Fruit fly (Drosophila melanogaster) whole organism, larva: ENCODE data around the gene CG31800.

Experiments used
- noc ChIP-seq: fragments of 200-800 bp; sonication (Bioruptor generic); optimal IDR thresholded peaks from 3 replicates; lab custom pipeline; 2019; ENCODE audit warnings: missing biosample characterization, mild to moderate bottlenecking, missing genetic modification characterization, moderate library complexity

CG31800 gene

DNA sequence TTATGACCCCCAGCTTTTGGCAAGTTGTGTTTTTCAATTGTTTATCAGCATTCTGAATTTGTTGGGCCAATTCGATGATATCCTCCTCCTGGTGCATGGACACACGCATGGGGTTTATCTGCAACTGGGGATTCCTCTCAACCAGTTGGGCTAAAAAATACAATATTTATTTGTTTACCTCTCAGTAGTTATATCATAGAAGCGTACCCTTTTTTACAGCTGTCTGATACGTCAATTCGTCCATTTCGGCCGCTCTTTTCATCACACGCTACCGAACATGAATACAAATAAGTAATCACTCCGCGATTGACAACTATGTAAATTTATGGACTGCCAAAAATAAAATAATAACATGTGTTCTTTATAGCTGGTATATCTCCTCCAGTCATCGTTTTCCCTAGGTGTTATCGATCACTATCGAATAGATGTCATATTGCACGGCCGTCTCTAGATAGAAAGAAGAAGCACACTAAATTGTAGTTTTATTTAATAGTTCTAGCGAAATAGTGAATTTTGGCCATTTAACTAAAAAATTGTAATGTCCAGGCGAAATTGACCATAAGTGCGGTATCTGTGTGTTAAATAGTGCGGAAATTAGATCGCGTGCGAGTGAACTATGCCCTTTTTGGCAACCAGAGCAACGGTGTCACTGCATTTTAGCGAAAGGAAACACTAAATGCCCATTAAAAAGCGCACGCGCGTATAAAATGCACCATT, at the start of gene CG31800, which contains the start of gene mib2:
Gene CG31800, minus strand, starts transcription at position 364 of the 717 bp plus-strand sequence.
Gene mib2, plus strand, starts transcription at position 232 of the 717 bp plus-strand sequence.
- TF ChIP-seq noc (tag; lab: Kevin White, UChicago), result no peak

DNA sequence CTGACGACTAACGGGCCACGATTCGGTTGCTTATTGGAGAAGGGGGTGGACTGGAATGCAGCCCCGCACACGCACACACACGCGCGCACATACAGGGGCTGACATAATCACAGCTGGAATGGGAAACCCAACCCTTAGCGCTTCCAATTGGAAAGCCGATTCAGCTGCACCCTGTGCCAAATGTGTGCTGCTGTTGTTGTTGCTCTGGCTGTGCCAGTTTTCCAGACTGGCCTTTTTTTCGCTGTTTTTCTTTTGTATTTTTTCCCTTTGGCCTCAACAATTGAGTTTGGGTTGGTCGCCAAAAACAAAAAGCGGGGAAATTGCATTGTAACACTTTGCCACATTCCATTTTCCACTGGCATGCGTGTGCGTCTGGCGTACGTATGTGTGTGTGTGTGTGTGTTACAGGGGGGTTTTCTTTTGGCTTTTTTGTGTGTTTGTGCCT, 49.0 kb upstream of the CG31800 start:
- TF ChIP-seq noc (tag; lab: Kevin White, UChicago), result no peak

DNA sequence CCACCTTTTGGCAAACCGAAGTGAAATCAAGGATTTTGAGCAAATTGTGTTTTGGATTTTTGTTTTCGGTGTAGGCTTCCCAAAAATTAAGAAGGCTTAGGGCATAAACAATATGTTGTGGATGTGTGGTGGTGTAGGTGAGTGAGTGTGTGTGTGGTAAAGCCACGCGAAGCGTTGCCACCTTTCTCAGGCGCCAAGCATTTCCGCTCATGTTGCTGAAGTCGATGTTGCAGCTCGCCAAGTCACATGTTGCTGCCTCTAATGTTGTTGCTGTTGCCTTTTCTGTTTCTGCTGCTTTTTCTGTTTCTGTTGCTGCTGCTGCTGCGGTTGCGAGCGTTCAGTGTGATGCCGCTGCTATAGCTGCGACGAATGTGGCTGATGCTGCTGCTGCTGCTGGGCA, 45.4 kb upstream of the CG31800 start:
- TF ChIP-seq noc (tag; lab: Kevin White, UChicago), result no peak

DNA sequence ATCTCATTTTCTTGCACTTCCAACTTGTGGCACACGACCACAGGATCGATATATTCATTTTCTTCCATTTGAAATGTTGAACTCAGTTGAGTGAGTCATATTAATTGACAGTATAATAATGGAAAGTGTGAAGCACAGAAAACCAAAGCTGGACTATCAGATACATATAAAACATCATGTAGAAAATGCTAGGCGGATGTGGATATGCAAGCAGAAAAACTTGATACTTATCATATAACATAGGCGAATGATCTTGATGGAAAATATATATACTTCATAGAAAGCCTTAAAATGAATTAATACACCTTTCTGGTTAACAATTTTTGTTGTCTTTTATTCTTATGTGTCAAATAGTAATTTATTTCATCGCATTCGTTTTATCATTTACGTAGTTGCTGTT, 44.6 kb upstream of the CG31800 start, which contains the start of gene CG10700:
Gene CG10700, minus strand, starts transcription at position 101 of the 400 bp plus-strand sequence.
- TF ChIP-seq noc (tag; lab: Kevin White, UChicago), result no peak

DNA sequence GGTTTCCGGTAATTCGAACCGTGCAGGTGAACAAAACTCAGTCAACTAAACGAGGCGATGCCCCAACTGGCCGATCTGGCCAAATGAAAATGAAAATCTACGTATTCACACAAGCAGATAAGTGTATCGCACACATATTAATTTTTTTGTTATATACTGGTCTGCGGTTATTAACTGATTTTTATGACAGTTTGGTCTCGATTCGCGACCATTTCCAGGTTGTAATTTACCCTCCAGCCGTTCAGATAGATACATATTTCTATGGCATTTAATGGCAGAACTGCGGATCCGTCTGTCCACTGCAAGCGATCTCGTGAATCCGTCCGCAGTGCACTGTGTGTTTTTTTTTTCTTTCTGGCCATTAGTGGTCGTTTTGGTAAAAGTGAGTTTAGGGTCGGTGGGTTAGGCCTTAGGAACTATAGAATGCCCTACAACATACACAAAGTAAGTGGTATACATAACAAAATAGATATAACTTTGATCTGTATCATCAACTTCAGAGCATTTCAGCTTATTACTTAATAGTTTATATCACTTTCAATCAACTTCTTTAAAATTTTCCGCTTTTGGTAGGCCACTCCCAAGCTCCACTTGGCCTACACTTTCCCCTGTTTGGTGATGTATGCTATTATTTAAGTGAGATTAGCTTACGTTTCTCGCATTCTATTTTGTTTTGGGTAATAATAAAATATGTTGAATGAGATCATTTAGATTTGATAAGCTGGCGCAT, 39.9 kb upstream of the CG31800 start, which contains the start of gene CG17572:
Gene CG17572, minus strand, starts transcription at position 51 of the 730 bp plus-strand sequence.
- no peak for TF ChIP-seq noc (tag; lab: Kevin White, UChicago)

DNA sequence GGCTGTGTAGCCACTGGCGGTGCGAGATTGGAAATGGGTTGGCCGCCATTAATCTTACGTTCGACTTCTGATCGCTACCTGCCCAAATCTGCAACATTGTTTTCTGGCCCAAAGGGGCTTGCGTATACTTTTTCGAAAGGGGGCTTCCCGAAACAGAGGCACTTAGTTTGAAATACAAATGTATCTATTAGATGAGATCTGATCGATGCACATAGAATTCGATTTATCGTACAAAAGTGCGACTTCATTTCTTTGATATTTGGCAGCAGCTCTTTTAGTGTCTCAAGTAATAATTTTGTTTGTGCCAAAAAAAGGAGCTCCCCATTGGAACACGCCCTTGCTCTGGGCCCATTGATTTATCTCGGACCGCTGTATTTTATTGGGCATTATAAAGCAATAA, 37.3 kb upstream of the CG31800 start:
- TF ChIP-seq noc (tag; lab: Kevin White, UChicago), result no peak

DNA sequence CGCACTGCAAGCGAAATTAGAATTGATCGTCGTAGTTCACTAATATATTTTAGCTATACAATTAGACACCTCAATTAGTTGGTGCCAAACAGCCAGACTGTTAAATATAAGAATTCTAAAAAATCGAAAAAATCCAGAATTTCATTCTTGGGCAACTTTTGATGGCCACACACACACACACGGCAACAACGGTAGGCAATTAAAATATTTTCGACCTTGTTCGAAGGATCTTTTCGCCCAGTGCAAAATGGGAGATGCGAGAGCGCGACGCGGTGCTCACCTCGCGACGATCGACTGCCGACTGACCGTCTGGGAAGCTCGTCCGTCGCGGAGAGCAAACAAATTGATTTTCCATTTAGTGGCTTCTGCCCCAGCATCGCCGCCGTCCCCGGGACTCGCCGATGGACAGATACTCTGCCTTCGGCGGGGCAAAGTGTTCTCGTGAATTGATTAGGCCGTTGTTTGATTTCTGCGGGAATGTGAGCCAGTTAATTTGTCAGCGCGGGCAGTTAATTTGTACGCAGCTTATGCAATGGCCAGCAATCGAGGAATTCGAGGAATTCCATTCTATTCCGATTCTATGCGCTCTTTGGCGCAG, 35.3 kb upstream of the CG31800 start, which contains the start of gene CG10702:
Gene CG10702, minus strand, starts transcription at position 304 of the 598 bp plus-strand sequence.
- no peak for TF ChIP-seq noc (tag; lab: Kevin White, UChicago)

DNA sequence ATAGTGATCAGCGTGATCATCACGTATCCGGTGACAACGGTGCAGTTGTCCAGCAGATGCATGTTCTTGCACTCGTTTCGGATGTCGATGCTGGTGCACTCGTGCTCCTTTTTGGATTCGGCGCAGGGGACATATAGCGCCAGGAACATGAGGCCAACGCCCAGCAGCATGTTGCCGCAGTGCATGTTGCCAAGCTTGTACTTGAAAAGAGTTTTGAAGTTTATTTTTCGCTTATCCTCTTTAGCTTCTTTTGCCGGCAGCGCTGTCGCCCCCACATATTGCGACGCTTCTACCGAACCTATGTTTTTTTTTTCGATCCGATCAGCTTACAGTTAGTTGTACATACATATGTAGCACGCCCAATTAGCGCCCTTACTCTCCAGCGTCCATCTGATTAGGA, 34.0 kb upstream of the CG31800 start:
- TF ChIP-seq noc (tag; lab: Kevin White, UChicago), result no peak

DNA sequence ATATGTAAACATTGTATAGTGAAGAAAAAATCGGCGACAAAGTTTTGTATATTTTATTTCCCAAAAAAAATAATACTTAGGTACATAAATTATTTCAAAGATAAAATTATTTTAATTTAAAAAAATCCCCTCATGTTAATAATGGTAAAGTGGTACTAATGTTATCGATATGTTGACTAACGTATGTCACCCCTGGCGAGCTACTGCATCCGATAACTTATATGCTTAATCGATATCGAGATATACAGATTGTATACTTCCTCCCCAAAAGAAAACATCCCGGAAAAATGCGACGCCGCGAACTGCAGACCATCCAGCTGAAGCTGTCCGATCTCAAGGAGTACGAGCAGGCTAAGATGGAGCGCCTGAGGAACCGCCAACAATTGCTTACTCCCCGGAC, 30.3 kb upstream of the CG31800 start, which contains the start of gene CG17343:
Gene CG17343, plus strand, starts transcription at position 224 of the 400 bp plus-strand sequence.
- no peak for TF ChIP-seq noc (tag; lab: Kevin White, UChicago)

DNA sequence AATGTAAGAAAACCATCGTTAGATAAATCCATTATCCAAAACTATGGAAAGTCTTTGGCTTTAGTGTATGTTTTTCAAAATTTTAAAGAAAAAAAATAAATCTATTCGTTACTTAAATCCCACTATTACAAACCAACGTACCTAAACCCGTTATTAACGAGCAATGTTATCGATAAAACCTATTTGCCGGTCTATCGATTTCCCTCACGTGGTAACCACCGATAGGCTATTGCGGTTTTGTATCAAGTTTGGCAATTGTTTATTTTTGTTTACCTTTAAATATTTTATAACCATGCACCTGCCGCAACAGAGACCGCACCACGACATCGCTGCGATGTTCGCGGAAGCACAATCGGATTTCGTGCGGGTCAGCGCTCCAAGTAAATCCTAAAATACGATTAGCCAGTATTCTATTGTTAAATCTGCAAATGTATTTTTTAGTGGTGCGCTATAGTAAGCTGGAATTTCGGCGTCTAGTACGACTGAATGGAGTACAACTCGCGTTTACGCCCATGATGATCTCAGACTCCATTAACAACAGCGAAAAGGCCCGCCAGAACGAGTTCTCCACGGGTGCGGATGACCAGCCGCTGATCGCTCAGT, 28.8 kb upstream of the CG31800 start, which contains the start of gene Dus4:
Gene Dus4, plus strand, starts transcription at position 206 of the 603 bp plus-strand sequence.
- TF ChIP-seq noc (tag; lab: Kevin White, UChicago), result no peak

DNA sequence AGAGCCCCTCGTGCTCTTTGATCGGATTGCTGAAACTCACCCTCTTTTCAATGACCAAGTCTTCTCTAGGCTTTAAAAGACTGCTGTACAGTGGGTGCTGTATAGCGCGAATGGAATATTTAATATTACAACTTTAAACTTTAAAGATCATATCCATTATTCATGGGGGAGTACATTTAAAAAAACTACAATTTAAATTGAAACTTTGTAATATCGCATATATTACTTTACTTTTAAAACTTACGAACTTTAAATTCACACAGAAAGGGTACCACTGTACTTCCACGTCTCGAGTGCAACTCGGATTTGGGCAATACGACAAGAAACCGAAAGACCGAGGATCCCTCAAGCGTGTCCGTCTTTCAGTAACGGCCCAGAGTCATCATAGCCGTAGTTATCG, 24.5 kb upstream of the CG31800 start, which contains the start of gene Phlpp:
Gene Phlpp, plus strand, starts transcription at position 214 of the 400 bp plus-strand sequence.
- no peak for TF ChIP-seq noc (tag; lab: Kevin White, UChicago)

DNA sequence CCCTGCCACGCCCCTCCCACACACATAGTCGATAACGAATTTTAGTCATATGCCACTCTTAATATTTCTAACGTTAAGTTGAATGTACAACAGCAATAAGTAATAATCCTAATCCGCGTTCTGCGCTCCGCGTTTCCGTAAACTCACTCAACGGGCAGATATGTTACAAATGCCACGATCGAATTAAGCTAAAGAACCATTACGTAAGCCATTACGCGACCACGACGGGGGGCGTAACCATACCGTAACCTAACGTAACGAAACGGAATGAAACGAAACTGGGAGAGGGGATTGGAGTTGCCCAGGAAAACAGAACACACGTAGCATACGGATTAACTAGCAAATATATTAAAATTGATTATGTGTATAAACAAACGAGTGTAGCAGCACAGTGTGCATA, 23.4 kb upstream of the CG31800 start:
- no peak for TF ChIP-seq noc (tag; lab: Kevin White, UChicago)

DNA sequence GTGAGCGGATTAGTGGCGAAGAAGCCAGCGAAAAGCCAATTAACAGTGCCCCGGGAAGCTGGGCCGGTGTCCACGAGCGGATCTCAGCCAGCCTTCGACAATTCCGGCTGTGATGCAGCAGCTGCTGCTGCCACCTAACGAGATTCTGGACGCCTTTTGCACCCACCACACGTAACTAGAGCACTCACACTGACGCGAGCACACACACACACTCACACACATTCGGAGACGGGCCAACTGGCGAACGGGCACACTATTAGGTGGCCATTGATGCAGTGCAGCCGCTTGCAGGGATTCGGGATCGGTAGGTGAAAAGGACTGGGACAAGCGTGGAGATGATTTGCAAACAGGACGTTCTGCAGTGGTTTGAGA, 20.1 kb upstream of the CG31800 start:
- TF ChIP-seq noc (tag; lab: Kevin White, UChicago), result no peak

DNA sequence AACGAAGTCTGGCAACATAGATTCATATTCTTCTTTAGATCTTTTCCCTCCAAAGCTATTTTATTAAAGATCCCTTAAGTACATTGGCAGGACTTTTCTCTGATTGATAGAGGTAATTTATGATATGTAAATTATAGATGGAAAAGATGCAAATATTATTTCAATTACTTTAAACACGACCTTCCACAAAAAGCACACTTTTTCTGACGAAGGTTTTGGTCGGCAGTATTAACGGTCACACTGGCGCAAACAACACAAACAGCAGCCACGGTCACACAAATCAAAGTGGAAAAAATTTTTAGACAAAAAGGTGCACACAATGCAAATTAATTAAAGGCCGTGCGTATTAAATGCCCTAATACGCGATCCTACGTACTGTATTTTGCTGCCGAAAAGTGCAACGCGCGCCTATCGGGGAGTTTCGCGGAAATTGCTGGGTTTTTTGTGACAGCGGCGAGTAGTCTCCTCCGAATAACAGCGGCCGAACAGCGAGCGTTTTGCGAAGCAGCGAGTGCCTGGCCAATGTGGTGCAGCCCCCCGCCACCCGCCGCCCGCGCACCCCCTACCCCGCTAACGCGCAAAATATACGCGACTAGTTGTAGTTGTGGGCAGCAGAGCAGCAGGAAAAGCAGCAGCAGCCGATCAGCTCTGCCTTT, 19.6 kb upstream of the CG31800 start, which contains the start of gene CG10492:
Gene CG10492, plus strand, starts transcription at position 219 of the 656 bp plus-strand sequence.
- TF ChIP-seq noc (tag; lab: Kevin White, UChicago), result no peak
